Fruit fly (Drosophila melanogaster): Measurements from ENCODE around the gene GCS1.
A peak's percentile ranks its signal among the peaks of the same experiment; 100 is the strongest.

The GCS1 gene

DNA sequence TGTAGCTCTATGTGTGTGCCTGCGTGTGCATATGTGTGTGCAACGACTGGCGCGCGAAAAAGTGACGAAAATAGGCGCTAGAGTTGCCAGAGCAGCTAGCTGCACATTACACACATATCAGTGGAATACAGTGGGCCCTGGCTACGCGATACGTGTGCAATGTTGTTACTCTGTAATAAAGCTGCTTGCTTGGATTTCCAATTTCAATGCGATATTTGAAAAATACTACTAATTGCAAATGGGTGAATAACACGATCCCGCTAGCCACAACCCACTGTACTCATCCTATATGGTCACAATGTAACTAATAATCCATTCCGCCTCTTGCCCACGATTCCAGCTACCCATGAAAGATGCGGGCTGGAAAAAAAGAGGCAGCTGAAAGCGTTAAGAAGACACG is 3.5 kb upstream of the GCS1 start (continued):
- peak; percentile 81 for TF ChIP-seq gsb-n (tag; optimal IDR thresholded peaks at IDR 0.05)
- TF ChIP-seq Gsc (GFP tag; IDR thresholded peaks at IDR 0.05) = peak; percentile 84
- TF ChIP-seq CG8478 (optimal IDR thresholded peaks at IDR 0.05) = no peak
- 0 out of 2 replicates have a peak, but pooled peaks have one; percentile 32 for TF ChIP-seq Dip2 (GFP tag; IDR thresholded peaks at IDR 0.05)
- TF ChIP-seq HHEX (GFP tag; optimal IDR thresholded peaks at IDR 0.05) = peak; percentile 92
- TF ChIP-seq CoRest (tag; optimal IDR thresholded peaks at IDR 0.05) = peak; percentile 93
- peak; percentile 85 for TF ChIP-seq CG10274 (GFP tag; optimal IDR thresholded peaks at IDR 0.05)
- peak; percentile 76 for TF ChIP-seq da (GFP tag; optimal IDR thresholded peaks at IDR 0.05)
- TF ChIP-seq scrt (GFP tag; optimal IDR thresholded peaks at IDR 0.05) = peak; percentile 81
- TF ChIP-seq CG4282 (GFP tag; optimal IDR thresholded peaks at IDR 0.05) = peak; percentile 58
- TF ChIP-seq jing (GFP tag; optimal IDR thresholded peaks at IDR 0.05) = peak; percentile 91
- TF ChIP-seq CG7839 (tag; optimal IDR thresholded peaks at IDR 0.05) = peak; percentile 94
- peak; percentile 90 for TF ChIP-seq CG11723 (GFP tag; optimal IDR thresholded peaks at IDR 0.05)
- peak; percentile 94 for TF ChIP-seq CG7786 (GFP tag; optimal IDR thresholded peaks at IDR 0.05)
- peak; percentile 85 for TF ChIP-seq CG4328 (GFP tag; optimal IDR thresholded peaks at IDR 0.05)
- TF ChIP-seq Poxn (GFP tag; IDR thresholded peaks at IDR 0.05) = peak; percentile 78
- no peak for TF ChIP-seq pfk (GFP tag; optimal IDR thresholded peaks at IDR 0.05)
- TF ChIP-seq CG17186 (GFP tag; optimal IDR thresholded peaks at IDR 0.05) = peak; percentile 65
- no peak for TF ChIP-seq hb (GFP tag; IDR thresholded peaks at IDR 0.05; ENCODE audit: partially characterized antibody)
- TF ChIP-seq crp (GFP tag; optimal IDR thresholded peaks at IDR 0.05) = peak in 1 of 2 experiments; percentile 50
- no peak for TF ChIP-seq zen2 (GFP tag; IDR thresholded peaks at IDR 0.05; ENCODE audit: partially characterized antibody)
- TF ChIP-seq pb (GFP tag; optimal IDR thresholded peaks at IDR 0.05) = peak; percentile 90
- TF ChIP-seq Chrac-16 (GFP tag; optimal IDR thresholded peaks at IDR 0.05) = peak; percentile 93
- TF ChIP-seq GATAe (GFP tag; conservative IDR thresholded peaks at IDR 0.05) = peak; percentile 67
- 0 out of 2 replicates have a peak, but pooled peaks have one; percentile 59 for TF ChIP-seq ham (GFP tag; IDR thresholded peaks at IDR 0.05)
- peak; percentile 87 for TF ChIP-seq odd (GFP tag; optimal IDR thresholded peaks at IDR 0.05)
- TF ChIP-seq Ptx1 (GFP tag; IDR thresholded peaks at IDR 0.05) = peak; percentile 95
- peak; percentile 96 for TF ChIP-seq HLH3B (GFP tag; IDR thresholded peaks at IDR 0.05)
- peak; percentile 86 for TF ChIP-seq kah (GFP tag; optimal IDR thresholded peaks at IDR 0.05)
- TF ChIP-seq dmrt11E (tag; optimal IDR thresholded peaks at IDR 0.05) = peak; percentile 87
- peak; percentile 96 for TF ChIP-seq sob (GFP tag; IDR thresholded peaks at IDR 0.05)
- peak; percentile 96 for TF ChIP-seq Hsf (GFP tag; optimal IDR thresholded peaks at IDR 0.05)
- peak; percentile 77 for TF ChIP-seq Doc2 (GFP tag; IDR thresholded peaks at IDR 0.05)
- peak; percentile 83 for TF ChIP-seq CG17612 (GFP tag; IDR thresholded peaks at IDR 0.05)
- peak; percentile 92 for TF ChIP-seq CrebB (tag; optimal IDR thresholded peaks at IDR 0.05)
- peak; percentile 88 for TF ChIP-seq Mes4 (GFP tag; optimal IDR thresholded peaks at IDR 0.05)
- TF ChIP-seq hth (optimal IDR thresholded peaks at IDR 0.05) = no peak
- TF ChIP-seq CG13894 (tag; optimal IDR thresholded peaks at IDR 0.05) = peak; percentile 82
- peak; percentile 89 for TF ChIP-seq CG12391 (tag; optimal IDR thresholded peaks at IDR 0.05)
- TF ChIP-seq az2 (GFP tag; optimal IDR thresholded peaks at IDR 0.05) = peak; percentile 93
- peak; percentile 96 for TF ChIP-seq row (GFP tag; IDR thresholded peaks at IDR 0.05)
- no peak for TF ChIP-seq CG9797 (GFP tag; optimal IDR thresholded peaks at IDR 0.05)
- peak; percentile 68 for TF ChIP-seq CG3065 (GFP tag; optimal IDR thresholded peaks at IDR 0.05)
- TF ChIP-seq sens (GFP tag) = peak; percentile 97
- TF ChIP-seq pum (GFP tag; optimal IDR thresholded peaks at IDR 0.05) = peak; percentile 92
- peak; percentile 75 for TF ChIP-seq CG8281 (tag; optimal IDR thresholded peaks at IDR 0.05)
- peak; percentile 88 for TF ChIP-seq CG10462 (GFP tag; optimal IDR thresholded peaks at IDR 0.05)
- TF ChIP-seq CG2678 (tag; optimal IDR thresholded peaks at IDR 0.05) = peak; percentile 93
- TF ChIP-seq CG14860 (GFP tag; IDR thresholded peaks at IDR 0.05; ENCODE audit: partially characterized antibody) = no peak
- peak; percentile 20 for TF ChIP-seq CG15479 (GFP tag; optimal IDR thresholded peaks at IDR 0.05)
- TF ChIP-seq CG1603 (tag; optimal IDR thresholded peaks at IDR 0.05) = peak; percentile 97
